Worm (Caenorhabditis elegans): ENCODE results near the gene C37C3.11.

The C37C3.11 gene

ce11 chrV:7899761-7900160, 35.2 kb upstream of the C37C3.11 start, which contains the start of gene F40A3.7:
F40A3.7 (minus strand) TSS chrV:7899861.
- TF ChIP-seq egl-27 (tag; optimal IDR thresholded peaks at IDR 0.05) (no peak), daf-8 (GFP tag; IDR thresholded peaks at IDR 0.05) (no peak), ceh-82 (tag; optimal IDR thresholded peaks at IDR 0.05) (no peak), dmd-8 (GFP tag; IDR thresholded peaks at IDR 0.05) (no peak), php-3 (GFP tag; IDR thresholded peaks at IDR 0.05) (no peak), zip-2 (tag; optimal IDR thresholded peaks at IDR 0.05) (no peak)

ce11 chrV:7893812-7894381, 29.3 kb upstream of the C37C3.11 start, which contains the start of gene F40A3.6:
F40A3.6 (minus strand) TSS chrV:7893862.
- TF ChIP-seq unc-62 (GFP tag; optimal IDR thresholded peaks at IDR 0.05 in 1 of 2) = peak in 1 of 2 experiments; percentile 44
- no peak for TF ChIP-seq unc-62 (tag; optimal IDR thresholded peaks at IDR 0.05)
- no peak for TF ChIP-seq Y75B8A.6 (GFP tag; IDR thresholded peaks at IDR 0.05)
- peak; percentile 25 for TF ChIP-seq hlh-11 (tag; optimal IDR thresholded peaks at IDR 0.05)
- peak in 1 of 2 experiments; percentile 58 for TF ChIP-seq daf-16 (GFP tag; optimal IDR thresholded peaks at IDR 0.05)
- TF ChIP-seq daf-16 (tag; optimal IDR thresholded peaks at IDR 0.05) = no peak
- TF ChIP-seq sdz-12 (GFP tag; optimal IDR thresholded peaks at IDR 0.05) = no peak
- peak; percentile 47 for TF ChIP-seq nhr-11 (tag; optimal IDR thresholded peaks at IDR 0.05)

ce11 chrV:7891230-7891629, 26.7 kb upstream of the C37C3.11 start, which contains the start of gene F40A3.1:
F40A3.1 (plus strand) TSS chrV:7891530.
- TF ChIP-seq php-3 (GFP tag; IDR thresholded peaks at IDR 0.05) (no peak), fos-1 (tag; optimal IDR thresholded peaks at IDR 0.05) (no peak), lin-39 (tag; optimal IDR thresholded peaks at IDR 0.05) (no peak), unc-62 (GFP tag; optimal IDR thresholded peaks at IDR 0.05 in 1 of 2) (peak in 1 of 2 experiments; percentile 32), unc-62 (tag; optimal IDR thresholded peaks at IDR 0.05) (no peak), ceh-20 (GFP tag; IDR thresholded peaks at IDR 0.05) (no peak), spr-3 (GFP tag; optimal IDR thresholded peaks at IDR 0.05) (no peak), nhr-48 (tag; optimal IDR thresholded peaks at IDR 0.05) (no peak), lsy-2 (tag; optimal IDR thresholded peaks at IDR 0.05) (no peak), aha-1 (tag) (peak; percentile 29), daf-12 (tag; optimal IDR thresholded peaks at IDR 0.05) (no peak), mxl-3 (GFP tag; optimal IDR thresholded peaks at IDR 0.05) (no peak), nhr-25 (tag; optimal IDR thresholded peaks at IDR 0.05; ENCODE audit: borderline replicate concordance, insufficient read depth) (no peak), zfp-3 (GFP tag; conservative IDR thresholded peaks at IDR 0.05) (no peak)

ce11 chrV:7888036-7888435, 23.5 kb upstream of the C37C3.11 start:
- TF ChIP-seq lim-7 (GFP tag; IDR thresholded peaks at IDR 0.05) (no peak), F44E2.7 (GFP tag; IDR thresholded peaks at IDR 0.05) (no peak), fkh-10 (GFP tag; optimal IDR thresholded peaks at IDR 0.05) (no peak), gei-8 (GFP tag; optimal IDR thresholded peaks at IDR 0.05) (no peak), hlh-30 (tag; optimal IDR thresholded peaks at IDR 0.05; ENCODE audit: insufficient read depth) (no peak), nhr-111 (GFP tag; optimal IDR thresholded peaks at IDR 0.05) (no peak), hlh-11 (tag; optimal IDR thresholded peaks at IDR 0.05) (peak; percentile 54), pqm-1 (tag; optimal IDR thresholded peaks at IDR 0.05) (peak; percentile 80), dmd-6 (GFP tag; IDR thresholded peaks at IDR 0.05) (peak; percentile 45), daf-8 (GFP tag; IDR thresholded peaks at IDR 0.05) (no peak), lsy-2 (tag; optimal IDR thresholded peaks at IDR 0.05) (no peak), daf-16 (GFP tag; optimal IDR thresholded peaks at IDR 0.05) (no peak), daf-16 (tag; optimal IDR thresholded peaks at IDR 0.05) (peak; percentile 69), jun-1 (tag; optimal IDR thresholded peaks at IDR 0.05) (no peak), nhr-10 (tag; optimal IDR thresholded peaks at IDR 0.05) (no peak), nhr-6 (tag; optimal IDR thresholded peaks at IDR 0.05) (peak; percentile 9), mes-2 (tag; optimal IDR thresholded peaks at IDR 0.05; ENCODE audit: poor library complexity, severe bottlenecking) (peak; percentile 22), dve-1 (tag; optimal IDR thresholded peaks at IDR 0.05; ENCODE audit: insufficient read depth) (peak; percentile 43), nhr-28 (tag; optimal IDR thresholded peaks at IDR 0.05) (peak; percentile 37), lin-15B (tag; optimal IDR thresholded peaks at IDR 0.05) (no peak)

All from whole organism, L4 larva.